Fruit fly (Drosophila melanogaster) whole organism, embryonic: ENCODE results near the gene UK114.

Experiments
- Aef1 ChIP-seq: fragments of 200-800 bp; sonication (Bioruptor generic); IDR thresholded peaks from 3 replicates; pipeline ENCODE4 v1.3.6; 2022; ENCODE audit warnings: missing biosample characterization, missing genetic modification characterization
- Antp ChIP-seq: fragments of 200-800 bp; sonication (Bioruptor generic); optimal IDR thresholded peaks from 3 replicates; lab custom pipeline; 2016; ENCODE audit warnings: missing biosample characterization, missing genetic modification characterization
- Atf6 ChIP-seq: fragments of 200-800 bp; sonication (Bioruptor generic); IDR thresholded peaks from 2 replicates; pipeline ENCODE4 v1.3.6; 2022; ENCODE audit warnings: missing biosample characterization, missing genetic modification characterization
- Blimp-1 ChIP-seq: fragments of 200-800 bp; sonication (Bioruptor generic); optimal IDR thresholded peaks from 3 replicates; lab custom pipeline; 2018; ENCODE audit warnings: missing biosample characterization, missing genetic modification characterization, mild to moderate bottlenecking, moderate library complexity, missing genetic modification reagents
- CG10267 ChIP-seq: fragments of 200-800 bp; sonication (Bioruptor generic); optimal IDR thresholded peaks from 2 replicates; lab custom pipeline; 2018; ENCODE audit warnings: missing biosample characterization, mild to moderate bottlenecking, missing genetic modification characterization, moderate library complexity
- CG10979 ChIP-seq: fragments of 200-800 bp; sonication (Bioruptor generic); optimal IDR thresholded peaks from 2 replicates; lab custom pipeline; 2018; ENCODE audit warnings: missing biosample characterization, mild to moderate bottlenecking, missing genetic modification characterization, moderate library complexity
- CG13287 ChIP-seq: fragments of 200-800 bp; sonication (Bioruptor generic); IDR thresholded peaks from 2 replicates; pipeline ENCODE4 v1.3.6; 2022; ENCODE audit warnings: missing biosample characterization, missing genetic modification characterization; ENCODE audit not compliant: partially characterized antibody
- CG13624 ChIP-seq: fragments of 200-800 bp; sonication (Bioruptor generic); optimal IDR thresholded peaks from 2 replicates; lab custom pipeline; 2016; ENCODE audit warnings: missing biosample characterization, missing genetic modification characterization
- CG14050 ChIP-seq: fragments of 200-800 bp; sonication (Bioruptor generic); IDR thresholded peaks from 3 replicates; pipeline ENCODE4 v1.3.6; 2022; ENCODE audit warnings: missing biosample characterization, missing genetic modification characterization
- CG15696 ChIP-seq: fragments of 200-800 bp; sonication (Bioruptor generic); optimal IDR thresholded peaks from 2 replicates; lab custom pipeline; 2019; ENCODE audit warnings: missing biosample characterization, mild to moderate bottlenecking, missing genetic modification characterization, moderate library complexity
- CG17385 ChIP-seq: fragments of 200-800 bp; sonication (Bioruptor generic); optimal IDR thresholded peaks from 3 replicates; lab custom pipeline; 2018; ENCODE audit warnings: missing biosample characterization, mild to moderate bottlenecking, missing genetic modification characterization
- CG17612 ChIP-seq: fragments of 200-800 bp; sonication (Bioruptor generic); IDR thresholded peaks from 2 replicates; pipeline ENCODE4 v1.3.6; 2022; ENCODE audit warnings: missing biosample characterization, missing genetic modification characterization
- CG2889 ChIP-seq: fragments of 200-800 bp; sonication (Bioruptor generic); IDR thresholded peaks from 3 replicates; pipeline ENCODE4 v1.3.6; 2022; ENCODE audit warnings: missing biosample characterization, missing genetic modification characterization
- CG30403 ChIP-seq: fragments of 200-800 bp; sonication (Bioruptor generic); optimal IDR thresholded peaks from 3 replicates; lab custom pipeline; 2016; ENCODE audit warnings: missing biosample characterization, missing genetic modification characterization
- CG31441 ChIP-seq: fragments of 200-800 bp; sonication (Bioruptor generic); IDR thresholded peaks from 2 replicates; pipeline ENCODE4 v1.3.6; 2022; ENCODE audit warnings: missing biosample characterization, missing genetic modification characterization
- CG33213 ChIP-seq: fragments of 200-800 bp; sonication (Bioruptor generic); optimal IDR thresholded peaks from 3 replicates; lab custom pipeline; 2016; ENCODE audit warnings: missing biosample characterization, missing genetic modification characterization
- CG42726 ChIP-seq: fragments of 200-800 bp; sonication (Bioruptor generic); IDR thresholded peaks from 2 replicates; pipeline ENCODE4 v1.3.6; 2022; ENCODE audit warnings: missing biosample characterization, missing genetic modification characterization; ENCODE audit not compliant: partially characterized antibody
- CG4360 ChIP-seq: fragments of 200-800 bp; sonication (Bioruptor generic); IDR thresholded peaks from 2 replicates; pipeline ENCODE4 v1.3.6; 2022; ENCODE audit warnings: missing biosample characterization, missing genetic modification characterization
- CG5180 ChIP-seq: fragments of 200-800 bp; sonication (Bioruptor generic); optimal IDR thresholded peaks from 3 replicates; lab custom pipeline; 2017; ENCODE audit warnings: missing biosample characterization, missing genetic modification characterization, mild to moderate bottlenecking, moderate library complexity, missing genetic modification reagents
- CG7357 ChIP-seq: fragments of 200-800 bp; sonication (Bioruptor generic); IDR thresholded peaks from 3 replicates; pipeline ENCODE4 v1.3.6; 2022; ENCODE audit warnings: missing biosample characterization, missing genetic modification characterization
- CG8359 ChIP-seq: fragments of 200-800 bp; sonication (Bioruptor generic); optimal IDR thresholded peaks from 2 replicates; lab custom pipeline; 2017; ENCODE audit warnings: missing biosample characterization, mild to moderate bottlenecking, missing genetic modification characterization, borderline replicate concordance
- CG9932 ChIP-seq: fragments of 200-800 bp; sonication (Bioruptor generic); IDR thresholded peaks from 2 replicates; pipeline ENCODE4 v1.3.6; 2022; ENCODE audit warnings: missing biosample characterization, missing genetic modification characterization
- Hmr ChIP-seq: fragments of 200-800 bp; sonication (Bioruptor generic); optimal IDR thresholded peaks from 3 replicates; lab custom pipeline; 2017; ENCODE audit warnings: mild to moderate bottlenecking, missing biosample characterization, missing genetic modification reagents, missing genetic modification characterization
- Hmx ChIP-seq: fragments of 200-800 bp; sonication (Bioruptor generic); optimal IDR thresholded peaks from 2 replicates; lab custom pipeline; 2016; ENCODE audit warnings: missing biosample characterization, missing genetic modification characterization
- Hr39 ChIP-seq: fragments of >200 bp; optimal IDR thresholded peaks from 2 replicates; lab custom pipeline; 2017
- Max ChIP-seq: fragments of 200-800 bp; sonication (Bioruptor generic); optimal IDR thresholded peaks from 2 replicates; lab custom pipeline; 2016; ENCODE audit warnings: missing biosample characterization, mild to moderate bottlenecking, missing genetic modification characterization
- Rfx ChIP-seq: fragments of 200-800 bp; sonication (Bioruptor generic); IDR thresholded peaks from 2 replicates; pipeline ENCODE4 v1.3.6; 2022; ENCODE audit warnings: missing biosample characterization, missing genetic modification characterization
- Tbp ChIP-seq: fragments of >200 bp; optimal IDR thresholded peaks from 2 replicates; lab custom pipeline; 2018; ENCODE audit warnings: missing biosample characterization, missing genetic modification characterization
- ap ChIP-seq: fragments of 200-800 bp; sonication (Bioruptor generic); IDR thresholded peaks from 2 replicates; pipeline ENCODE4 v1.3.6; 2022; ENCODE audit warnings: missing biosample characterization, missing genetic modification characterization
- ara ChIP-seq: fragments of 200-800 bp; sonication (Bioruptor generic); IDR thresholded peaks from 2 replicates; pipeline ENCODE4 v1.3.6; 2022; ENCODE audit warnings: missing biosample characterization, missing genetic modification characterization
- bbx ChIP-seq: fragments of 200-800 bp; sonication (Bioruptor generic); IDR thresholded peaks from 2 replicates; pipeline ENCODE4 v1.3.6; 2022; ENCODE audit warnings: missing biosample characterization, missing genetic modification characterization; ENCODE audit not compliant: partially characterized antibody
- bowl ChIP-seq: fragments of 200-800 bp; sonication (Bioruptor generic); IDR thresholded peaks from 2 replicates; pipeline ENCODE4 v1.3.6; 2022; ENCODE audit warnings: missing biosample characterization, missing genetic modification characterization
- cato ChIP-seq: fragments of 200-800 bp; sonication (Bioruptor generic); optimal IDR thresholded peaks from 2 replicates; lab custom pipeline; 2016; ENCODE audit warnings: missing biosample characterization, missing genetic modification characterization, borderline replicate concordance
- ci ChIP-seq: fragments of 200-800 bp; sonication (Bioruptor generic); IDR thresholded peaks from 3 replicates; pipeline ENCODE4 v1.3.6; 2022; ENCODE audit warnings: missing biosample characterization, missing genetic modification characterization
- esg ChIP-seq: fragments of 200-800 bp; sonication (Bioruptor generic); conservative IDR thresholded peaks from 2 replicates; pipeline ENCODE4 v1.3.6; 2022; ENCODE audit warnings: missing biosample characterization, missing genetic modification characterization
- eve ChIP-seq, 2 experiments: fragments of >200 bp; optimal IDR thresholded peaks; 2 replicates each; lab custom pipeline; 2017; ENCODE audit warnings: missing biosample characterization in 2 of 2, missing genetic modification characterization in 2 of 2
- ftz-f1 ChIP-seq: fragments of 200-800 bp; sonication (Bioruptor generic); optimal IDR thresholded peaks from 2 replicates; lab custom pipeline; 2016; ENCODE audit warnings: missing biosample characterization, missing genetic modification characterization
- gcm ChIP-seq: fragments of 200-800 bp; sonication (Bioruptor generic); optimal IDR thresholded peaks from 2 replicates; lab custom pipeline; 2019; ENCODE audit warnings: missing biosample characterization, mild to moderate bottlenecking, missing genetic modification characterization, moderate library complexity
- h ChIP-seq: fragments of >200 bp; optimal IDR thresholded peaks from 2 replicates; lab custom pipeline; 2017
- luna ChIP-seq: fragments of 200-800 bp; sonication (Bioruptor generic); optimal IDR thresholded peaks from 2 replicates; lab custom pipeline; 2016; ENCODE audit warnings: missing biosample characterization, missing genetic modification characterization
- maf-S ChIP-seq: fragments of 200-800 bp; sonication (Bioruptor generic); optimal IDR thresholded peaks from 2 replicates; lab custom pipeline; 2016; ENCODE audit warnings: missing biosample characterization, missing genetic modification characterization
- pan ChIP-seq, 4 experiments: fragments of >200 bp in 3 of 4; fragments of 200-800 bp in 1 of 4; sonication (Bioruptor generic) in 1 of 4; optimal IDR thresholded peaks in 3 of 4; IDR thresholded peaks in 1 of 4; 2 replicates each; pipeline versions ENCODE4 v1.3.6 to Lab custom; 2017 to 2022; ENCODE audit warnings: missing biosample characterization in 2 of 4, missing genetic modification characterization in 2 of 4, mixed read lengths in 1 of 4
- prd ChIP-seq, 3 experiments: fragments of >200 bp in 2 of 3; fragments of 200-800 bp in 1 of 3; sonication (Bioruptor generic) in 1 of 3; optimal IDR thresholded peaks in 2 of 3; IDR thresholded peaks in 1 of 3; 2 replicates in 2 of 3; 3 replicates in 1 of 3; pipeline versions ENCODE4 v1.3.6 to Lab custom; 2017 to 2022; ENCODE audit warnings: missing biosample characterization in 1 of 3, missing genetic modification characterization in 1 of 3
- pzg ChIP-seq: fragments of 200-800 bp; sonication (Bioruptor generic); optimal IDR thresholded peaks from 3 replicates; lab custom pipeline; 2018; ENCODE audit warnings: missing biosample characterization, mild to moderate bottlenecking, missing genetic modification characterization, moderate library complexity
- ro ChIP-seq: fragments of 200-800 bp; sonication (Bioruptor generic); IDR thresholded peaks from 2 replicates; pipeline ENCODE4 v1.3.6; 2022; ENCODE audit warnings: missing biosample characterization, missing genetic modification characterization
- sug ChIP-seq: fragments of 200-800 bp; optimal IDR thresholded peaks from 2 replicates; lab custom pipeline; 2019; ENCODE audit warnings: missing biosample characterization, mild to moderate bottlenecking, missing genetic modification characterization, moderate library complexity
- tio ChIP-seq: fragments of 200-800 bp; sonication (Bioruptor generic); optimal IDR thresholded peaks from 2 replicates; lab custom pipeline; 2017; ENCODE audit warnings: missing biosample characterization, missing genetic modification characterization, inconsistent platforms
- vnd ChIP-seq: fragments of 200-800 bp; sonication (Bioruptor generic); IDR thresholded peaks from 3 replicates; pipeline ENCODE4 v1.3.6; 2022; ENCODE audit warnings: missing biosample characterization, missing genetic modification characterization; ENCODE audit not compliant: partially characterized antibody
- vvl ChIP-seq: fragments of 200-800 bp; sonication (Bioruptor generic); IDR thresholded peaks from 2 replicates; pipeline ENCODE4 v1.3.6; 2022; ENCODE audit warnings: missing biosample characterization, missing genetic modification characterization

UK114 gene

dm6 chr2L:15254229-15254861, 20.5 kb downstream of the UK114 start (continued):
- no peak; the same call in 1 of the 2 replicates for TF ChIP-seq CG13287 (GFP tag; lab: Robert Waterston, UW)
- TF ChIP-seq tio (GFP tag; lab: Kevin White, UChicago) = peak; percentile 35
- TF ChIP-seq pan (optimal IDR thresholded peaks at IDR 0.05; lab: Kevin White, UChicago) = no peak
- peak in 1 of 2 experiments; percentile 64 for TF ChIP-seq pan (GFP tag; optimal IDR thresholded peaks at IDR 0.05 in 1 of 2, IDR thresholded peaks at IDR 0.05 in 1 of 2)
- TF ChIP-seq Aef1 (GFP tag; lab: Robert Waterston, UW) = peak; percentile 70
- TF ChIP-seq Rfx (GFP tag; lab: Robert Waterston, UW) = peak; percentile 74
- TF ChIP-seq bowl = no peak
- no peak for TF ChIP-seq ro (GFP tag; lab: Robert Waterston, UW)
- TF ChIP-seq CG33213 = peak; percentile 4
- TF ChIP-seq prd (optimal IDR thresholded peaks at IDR 0.05; lab: Kevin White, UChicago) = no peak
- TF ChIP-seq prd (GFP tag; IDR thresholded peaks at IDR 0.05; lab: Robert Waterston, UW) = peak; percentile 46; the same call in 1 of the 3 replicates
- no peak for TF ChIP-seq CG42726 (GFP tag; lab: Robert Waterston, UW)
- TF ChIP-seq CG15696 (tag; lab: Kevin White, UChicago) = no peak
- TF ChIP-seq pzg = no peak
- TF ChIP-seq CG9932 = peak; percentile 47
- no peak for TF ChIP-seq vnd
- TF ChIP-seq CG31441 (GFP tag; lab: Robert Waterston, UW) = peak; percentile 50
- TF ChIP-seq Blimp-1 = peak; percentile 53
- no peak for TF ChIP-seq luna (GFP tag; lab: Kevin White, UChicago)
- TF ChIP-seq CG2889 = no peak
- TF ChIP-seq vvl (GFP tag; lab: Robert Waterston, UW) = peak; percentile 77
- TF ChIP-seq ftz-f1 (GFP tag; lab: Kevin White, UChicago) = no peak
- no peak for TF ChIP-seq CG10267 (tag; lab: Kevin White, UChicago)
- peak; percentile 68 for TF ChIP-seq CG30403 (GFP tag; lab: Kevin White, UChicago)
- no peak for TF ChIP-seq ap
- TF ChIP-seq CG14050 (GFP tag; lab: Robert Waterston, UW) = 0 out of 3 replicates have a peak, but pooled peaks have one; percentile 30
- no peak for TF ChIP-seq esg
- peak; percentile 47; the same call in 1 of the 2 replicates for TF ChIP-seq ara (GFP tag; lab: Robert Waterston, UW)
- TF ChIP-seq bbx (GFP tag; lab: Robert Waterston, UW) = no peak
- TF ChIP-seq Hmx (GFP tag; lab: Kevin White, UChicago) = peak; percentile 11
- TF ChIP-seq Max (GFP tag; lab: Kevin White, UChicago) = no peak
- no peak for TF ChIP-seq eve (GFP tag; optimal IDR thresholded peaks at IDR 0.05; lab: Kevin White, UChicago)
- peak; percentile 41; the same call in 1 of the 3 replicates for TF ChIP-seq CG7357 (GFP tag; lab: Robert Waterston, UW)
- TF ChIP-seq h = no peak
- peak; percentile 63 for TF ChIP-seq CG17385
- peak; percentile 3 for TF ChIP-seq maf-S (GFP tag; lab: Kevin White, UChicago)
- no peak for TF ChIP-seq gcm (GFP tag; lab: Kevin White, UChicago)
- no peak for TF ChIP-seq Tbp (GFP tag; lab: Kevin White, UChicago)
- TF ChIP-seq sug (tag; lab: Kevin White, UChicago) = peak; percentile 16
- TF ChIP-seq CG13624 (GFP tag; lab: Kevin White, UChicago) = peak; percentile 57
- peak; percentile 31 for TF ChIP-seq CG10979 (tag; lab: Kevin White, UChicago)
- TF ChIP-seq Antp (GFP tag; lab: Kevin White, UChicago) = no peak
- peak; percentile 4 for TF ChIP-seq cato (GFP tag; lab: Kevin White, UChicago)
- no peak for TF ChIP-seq CG17612 (GFP tag; lab: Robert Waterston, UW)
- TF ChIP-seq CG4360 (GFP tag; lab: Robert Waterston, UW) = no peak
- TF ChIP-seq Hr39 (lab: Kevin White, UChicago) = no peak
- TF ChIP-seq CG5180 = no peak
- no peak for TF ChIP-seq CG8359 (GFP tag; lab: Kevin White, UChicago)
- peak; percentile 77 for TF ChIP-seq ci (GFP tag; lab: Robert Waterston, UW)
- TF ChIP-seq Hmr (GFP tag; lab: Kevin White, UChicago) = peak; percentile 0
- peak; percentile 64; the same call in 1 of the 2 replicates for TF ChIP-seq Atf6 (GFP tag; lab: Robert Waterston, UW)
